Fruit fly (Drosophila melanogaster) whole organism, prepupa: ENCODE results near the gene be.

Experiments used
- Blimp-1 ChIP-seq: fragments of 200-800 bp; sonication (Bioruptor generic); optimal IDR thresholded peaks from 3 replicates; lab custom pipeline; 2017; ENCODE audit warnings: missing biosample characterization, missing genetic modification characterization, mild to moderate bottlenecking, moderate library complexity, missing genetic modification reagents
- CG10631 ChIP-seq: fragments of 200-800 bp; sonication (Bioruptor generic); optimal IDR thresholded peaks from 2 replicates; lab custom pipeline; 2016; ENCODE audit warnings: missing biosample characterization, missing genetic modification characterization
- CG10669 ChIP-seq: fragments of 200-800 bp; sonication (Bioruptor generic); optimal IDR thresholded peaks from 3 replicates; lab custom pipeline; 2018; ENCODE audit warnings: missing biosample characterization, mild to moderate bottlenecking, missing genetic modification characterization, moderate library complexity
- CG11294 ChIP-seq: fragments of 200-800 bp; sonication (Bioruptor generic); IDR thresholded peaks from 2 replicates; pipeline ENCODE4 v1.3.6; 2022; ENCODE audit warnings: missing biosample characterization, missing genetic modification characterization
- CG11762 ChIP-seq: fragments of 200-800 bp; sonication (Bioruptor generic); optimal IDR thresholded peaks from 3 replicates; lab custom pipeline; 2016; ENCODE audit warnings: missing biosample characterization, missing genetic modification characterization; ENCODE audit not compliant: insufficient read depth
- CG11902 ChIP-seq: fragments of 200-800 bp; sonication (Bioruptor generic); optimal IDR thresholded peaks from 3 replicates; lab custom pipeline; 2016; ENCODE audit warnings: missing biosample characterization, missing genetic modification characterization
- CG15336 ChIP-seq: fragments of 200-800 bp; sonication (Bioruptor generic); IDR thresholded peaks from 2 replicates; pipeline ENCODE4 v1.3.6; 2022; ENCODE audit warnings: missing biosample characterization, missing genetic modification characterization
- CG16779 ChIP-seq: fragments of 200-800 bp; sonication (Bioruptor generic); optimal IDR thresholded peaks from 3 replicates; lab custom pipeline; 2017; ENCODE audit warnings: missing biosample characterization, mild to moderate bottlenecking, missing genetic modification characterization
- CG31627 ChIP-seq: fragments of 200-800 bp; sonication (Bioruptor generic); optimal IDR thresholded peaks from 3 replicates; lab custom pipeline; 2016; ENCODE audit warnings: missing biosample characterization, missing genetic modification characterization
- CG32006 ChIP-seq: fragments of 200-800 bp; sonication (Bioruptor generic); optimal IDR thresholded peaks from 3 replicates; lab custom pipeline; 2017; ENCODE audit warnings: missing biosample characterization, mild to moderate bottlenecking, missing genetic modification characterization
- CG3919 ChIP-seq: fragments of 200-800 bp; sonication (Bioruptor generic); optimal IDR thresholded peaks from 3 replicates; lab custom pipeline; 2016; ENCODE audit warnings: missing biosample characterization, missing genetic modification characterization
- CG6163 ChIP-seq: fragments of 200-800 bp; sonication (Bioruptor generic); IDR thresholded peaks from 3 replicates; pipeline ENCODE4 v1.3.6; 2022; ENCODE audit warnings: missing biosample characterization, missing genetic modification characterization
- CG6276 ChIP-seq: fragments of 200-800 bp; sonication (Bioruptor generic); optimal IDR thresholded peaks from 2 replicates; lab custom pipeline; 2017; ENCODE audit warnings: missing biosample characterization, mild to moderate bottlenecking, missing genetic modification characterization
- CG6792 ChIP-seq: fragments of 200-800 bp; sonication (Bioruptor generic); optimal IDR thresholded peaks from 3 replicates; lab custom pipeline; 2016; ENCODE audit warnings: missing biosample characterization, missing genetic modification characterization
- CG6808 ChIP-seq: fragments of 200-800 bp; sonication (Bioruptor generic); optimal IDR thresholded peaks from 3 replicates; lab custom pipeline; 2017; ENCODE audit warnings: missing biosample characterization, missing genetic modification characterization, mild to moderate bottlenecking, moderate library complexity, missing genetic modification reagents
- CG6854 ChIP-seq: fragments of 200-800 bp; sonication (Bioruptor generic); optimal IDR thresholded peaks from 2 replicates; lab custom pipeline; 2017; ENCODE audit warnings: missing biosample characterization, mild to moderate bottlenecking, missing genetic modification characterization
- CG7368 ChIP-seq: fragments of 200-800 bp; sonication (Bioruptor generic); optimal IDR thresholded peaks from 3 replicates; lab custom pipeline; 2016; ENCODE audit warnings: missing biosample characterization, missing genetic modification characterization
- CG8119 ChIP-seq: fragments of 200-800 bp; sonication (Bioruptor generic); IDR thresholded peaks from 3 replicates; pipeline ENCODE4 v1.3.6; 2022; ENCODE audit warnings: missing biosample characterization, missing genetic modification characterization
- CG8319 ChIP-seq: fragments of 200-800 bp; sonication (Bioruptor generic); optimal IDR thresholded peaks from 3 replicates; lab custom pipeline; 2016; ENCODE audit warnings: missing biosample characterization, missing genetic modification characterization
- CG9139 ChIP-seq: fragments of 200-800 bp; sonication (Bioruptor generic); optimal IDR thresholded peaks from 3 replicates; lab custom pipeline; 2017; ENCODE audit warnings: missing biosample characterization, mild to moderate bottlenecking, missing genetic modification characterization
- Eip75B ChIP-seq: fragments of 200-800 bp; sonication (Bioruptor generic); optimal IDR thresholded peaks from 3 replicates; lab custom pipeline; 2016; ENCODE audit warnings: missing biosample characterization, missing genetic modification characterization
- Eip78C ChIP-seq: fragments of 200-800 bp; sonication (Bioruptor generic); peaks from one replicate; lab custom pipeline; 2016; ENCODE audit warnings: missing biosample characterization, missing genetic modification characterization
- Hr38 ChIP-seq: sonication (Bioruptor generic); optimal IDR thresholded peaks from 2 replicates; lab custom pipeline; 2016; ENCODE audit warnings: missing biosample characterization, missing genetic modification characterization
- Hr4 ChIP-seq: fragments of 200-800 bp; sonication (Bioruptor generic); optimal IDR thresholded peaks from 3 replicates; lab custom pipeline; 2016; ENCODE audit warnings: missing biosample characterization, missing genetic modification characterization
- Lpt ChIP-seq: fragments of 200-800 bp; sonication (Bioruptor generic); optimal IDR thresholded peaks from 3 replicates; lab custom pipeline; 2016; ENCODE audit warnings: missing biosample characterization, missing genetic modification characterization
- Met ChIP-seq: fragments of 200-800 bp; sonication (Bioruptor generic); optimal IDR thresholded peaks from 3 replicates; lab custom pipeline; 2016; ENCODE audit warnings: missing biosample characterization, missing genetic modification characterization
- Smox ChIP-seq: fragments of 200-800 bp; sonication (Bioruptor generic); optimal IDR thresholded peaks from 3 replicates; lab custom pipeline; 2016; ENCODE audit warnings: missing biosample characterization, missing genetic modification characterization
- Sox102F ChIP-seq: fragments of 200-800 bp; sonication (Bioruptor generic); optimal IDR thresholded peaks from 2 replicates; lab custom pipeline; 2016; ENCODE audit warnings: missing biosample characterization, mild to moderate bottlenecking, missing genetic modification characterization
- Sox14 ChIP-seq: fragments of 200-800 bp; sonication (Bioruptor generic); optimal IDR thresholded peaks from 3 replicates; lab custom pipeline; 2016; ENCODE audit warnings: missing biosample characterization, missing genetic modification characterization
- Sox15 ChIP-seq: fragments of 200-800 bp; sonication (Bioruptor generic); optimal IDR thresholded peaks from 3 replicates; lab custom pipeline; 2016; ENCODE audit warnings: missing biosample characterization, missing genetic modification characterization
- dac ChIP-seq: fragments of 200-800 bp; sonication (Bioruptor generic); optimal IDR thresholded peaks from 2 replicates; lab custom pipeline; 2017; ENCODE audit warnings: missing biosample characterization, mild to moderate bottlenecking, missing genetic modification characterization
- dsx ChIP-seq: fragments of 200-800 bp; optimal IDR thresholded peaks from 3 replicates; lab custom pipeline; 2019; ENCODE audit warnings: missing biosample characterization, mild to moderate bottlenecking, missing genetic modification characterization, moderate library complexity; ENCODE audit not compliant: poor library complexity, severe bottlenecking
- eg ChIP-seq: fragments of 200-800 bp; sonication (Bioruptor generic); IDR thresholded peaks from 3 replicates; pipeline ENCODE4 v1.3.6; 2022; ENCODE audit warnings: missing biosample characterization, missing genetic modification characterization
- esn ChIP-seq: fragments of 200-800 bp; sonication (Bioruptor generic); optimal IDR thresholded peaks from 2 replicates; lab custom pipeline; 2016; ENCODE audit warnings: missing biosample characterization, mild to moderate bottlenecking, missing genetic modification characterization, moderate library complexity
- fd85E ChIP-seq: fragments of 200-800 bp; sonication (Bioruptor generic); optimal IDR thresholded peaks from 3 replicates; lab custom pipeline; 2016; ENCODE audit warnings: missing biosample characterization, missing genetic modification characterization
- fkh ChIP-seq: fragments of 200-800 bp; sonication (Bioruptor generic); optimal IDR thresholded peaks from 3 replicates; lab custom pipeline; 2017; ENCODE audit warnings: missing biosample characterization, mild to moderate bottlenecking, missing genetic modification characterization, moderate library complexity
- lz ChIP-seq: fragments of 200-800 bp; sonication (Bioruptor generic); optimal IDR thresholded peaks from 3 replicates; lab custom pipeline; 2016; ENCODE audit warnings: missing biosample characterization, missing genetic modification characterization
- pdm3 ChIP-seq: fragments of 200-800 bp; sonication (Bioruptor generic); optimal IDR thresholded peaks from 3 replicates; lab custom pipeline; 2016; ENCODE audit warnings: missing biosample characterization, missing genetic modification characterization
- salr ChIP-seq, 2 experiments: fragments of 200-800 bp; sonication (Bioruptor generic); optimal IDR thresholded peaks; 3 replicates each; lab custom pipeline; 2016 to 2018; ENCODE audit warnings: missing biosample characterization in 2 of 2, missing genetic modification characterization in 2 of 2, mild to moderate bottlenecking in 1 of 2
- svp ChIP-seq: fragments of 200-800 bp; sonication (Bioruptor generic); peaks from one replicate; lab custom pipeline; 2016; ENCODE audit warnings: missing biosample characterization, missing genetic modification characterization
- topi ChIP-seq: fragments of 200-800 bp; sonication (Bioruptor generic); optimal IDR thresholded peaks from 3 replicates; lab custom pipeline; 2016; ENCODE audit warnings: missing biosample characterization, missing genetic modification characterization
- vri ChIP-seq: fragments of 200-800 bp; sonication (Bioruptor generic); optimal IDR thresholded peaks from 3 replicates; lab custom pipeline; 2016; ENCODE audit warnings: missing biosample characterization, mild to moderate bottlenecking, missing genetic modification characterization

be gene

DNA sequence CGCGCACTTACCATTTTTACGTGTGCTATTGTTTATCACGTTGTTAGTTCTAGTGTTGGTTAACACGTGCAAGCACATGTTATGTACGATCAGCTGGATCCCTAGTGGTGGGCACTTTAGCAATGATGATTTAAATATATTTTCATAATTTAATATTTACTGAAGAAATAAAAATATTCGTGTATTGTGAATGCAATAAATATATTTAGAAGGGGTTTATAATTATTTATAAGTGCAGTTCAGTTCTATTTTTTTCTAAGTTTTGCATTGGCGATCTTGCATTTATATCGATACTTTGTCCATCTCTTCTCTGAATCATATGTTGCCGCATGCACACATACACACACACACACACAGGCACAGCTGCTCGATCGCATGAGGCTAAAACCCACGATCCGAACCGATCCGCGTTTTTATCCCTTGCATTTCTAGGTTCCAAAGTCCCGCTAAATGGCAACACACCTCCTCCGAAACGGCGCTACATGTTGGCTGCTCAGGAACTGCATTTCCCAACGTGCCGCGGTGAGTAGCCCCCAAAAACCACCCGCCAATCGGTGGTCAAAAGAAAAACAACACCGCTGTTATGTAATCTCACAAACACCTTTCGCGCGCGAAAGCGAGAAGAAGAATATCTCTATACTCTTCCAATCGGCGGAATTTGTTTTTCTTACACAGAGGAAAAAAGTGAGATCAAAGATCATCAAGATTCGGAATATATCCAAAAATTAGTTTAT is 61.7 kb downstream of the be start, which contains the start of the genes CG15027 and Dbct (continued):
- no peak for TF ChIP-seq fd85E
- peak; percentile 3 for TF ChIP-seq CG6854 (GFP tag; lab: Kevin White, UChicago)
- TF ChIP-seq CG6792 (GFP tag; lab: Kevin White, UChicago), result peak; percentile 41
- peak; percentile 45 for TF ChIP-seq CG10669 (GFP tag; lab: Kevin White, UChicago)
- peak; percentile 70 for TF ChIP-seq esn (GFP tag; lab: Kevin White, UChicago)
- TF ChIP-seq CG11294, result peak; percentile 44; the same call in 1 of the 2 replicates
- TF ChIP-seq Blimp-1 (GFP tag; lab: Kevin White, UChicago), result peak; percentile 10
- no peak for TF ChIP-seq Hr38 (GFP tag; lab: Kevin White, UChicago)
- peak; percentile 64 for TF ChIP-seq topi
- peak; percentile 64 for TF ChIP-seq Met (GFP tag; lab: Kevin White, UChicago)
- TF ChIP-seq CG16779 (tag; lab: Kevin White, UChicago), result no peak
- peak; percentile 4 to 14 for TF ChIP-seq salr (GFP tag; optimal IDR thresholded peaks at IDR 0.05; lab: Kevin White, UChicago)
- peak; percentile 49 for TF ChIP-seq CG8319 (GFP tag; lab: Kevin White, UChicago)
- no peak for TF ChIP-seq CG9139 (GFP tag; lab: Kevin White, UChicago)
- no peak for TF ChIP-seq CG11762 (GFP tag; lab: Kevin White, UChicago)
- TF ChIP-seq CG31627 (GFP tag; lab: Kevin White, UChicago), result peak; percentile 45
- peak; percentile 46 for TF ChIP-seq Hr4 (GFP tag; lab: Kevin White, UChicago)
- TF ChIP-seq Eip75B (GFP tag; lab: Kevin White, UChicago), result peak; percentile 28
- peak; percentile 74 for TF ChIP-seq CG10631
- TF ChIP-seq vri (GFP tag; lab: Kevin White, UChicago), result peak; percentile 99
- peak; percentile 41 for TF ChIP-seq CG15336
- TF ChIP-seq Sox15 (GFP tag; lab: Kevin White, UChicago), result peak; percentile 30
- TF ChIP-seq CG3919 (GFP tag; lab: Kevin White, UChicago), result peak; percentile 53
- TF ChIP-seq CG6163 (GFP tag; lab: Robert Waterston, UW), result peak; percentile 69
- peak; percentile 83 for TF ChIP-seq svp (GFP tag; lab: Kevin White, UChicago)
- TF ChIP-seq Sox14 (GFP tag; lab: Kevin White, UChicago), result peak; percentile 35
- peak; percentile 60 for TF ChIP-seq fkh (GFP tag; lab: Kevin White, UChicago)
- peak; percentile 30 for TF ChIP-seq CG6276 (GFP tag; lab: Kevin White, UChicago)
- no peak for TF ChIP-seq Lpt (GFP tag; lab: Kevin White, UChicago)
- TF ChIP-seq pdm3, result peak; percentile 66
- TF ChIP-seq eg (GFP tag; lab: Robert Waterston, UW), result peak; percentile 63
- peak; percentile 75 for TF ChIP-seq Eip78C
- peak; percentile 37 for TF ChIP-seq CG6808 (GFP tag; lab: Kevin White, UChicago)
- TF ChIP-seq Smox, result peak; percentile 67
- peak; percentile 26 for TF ChIP-seq CG11902 (GFP tag; lab: Kevin White, UChicago)
- TF ChIP-seq lz (GFP tag; lab: Kevin White, UChicago), result peak; percentile 57
- TF ChIP-seq CG7368 (GFP tag; lab: Kevin White, UChicago), result peak; percentile 56
- no peak for TF ChIP-seq dac (GFP tag; lab: Kevin White, UChicago)
- peak; percentile 32 for TF ChIP-seq Sox102F (GFP tag; lab: Kevin White, UChicago)
- TF ChIP-seq dsx (GFP tag; lab: Kevin White, UChicago), result peak; percentile 46
- peak; percentile 43 for TF ChIP-seq CG32006 (GFP tag; lab: Kevin White, UChicago)
- TF ChIP-seq CG8119 (GFP tag; lab: Robert Waterston, UW), result peak; percentile 53
